Fruit fly (Drosophila melanogaster) whole organism, pupa: ENCODE measurements around the gene CG43063.
A peak's percentile ranks its signal among the peaks of the same experiment; 100 is the strongest.

Source experiments
- CG10348 ChIP-seq: fragments of 200-800 bp; sonication (Bioruptor generic); IDR thresholded peaks from 2 replicates; pipeline ENCODE4 v1.3.6; 2022; ENCODE audit warnings: missing biosample characterization, missing genetic modification characterization
- CG14655 ChIP-seq: fragments of 200-800 bp; sonication (Bioruptor generic); optimal IDR thresholded peaks from 3 replicates; lab custom pipeline; 2017; ENCODE audit warnings: mild to moderate bottlenecking, missing biosample characterization, missing genetic modification reagents, missing genetic modification characterization
- CG15710 ChIP-seq: fragments of 200-800 bp; sonication (Bioruptor generic); optimal IDR thresholded peaks from 2 replicates; lab custom pipeline; 2018; ENCODE audit warnings: missing biosample characterization, mild to moderate bottlenecking, missing genetic modification characterization, moderate library complexity
- CG17806 ChIP-seq: fragments of 200-800 bp; sonication (Bioruptor generic); optimal IDR thresholded peaks from 2 replicates; lab custom pipeline; 2018; ENCODE audit warnings: missing biosample characterization, mild to moderate bottlenecking, missing genetic modification characterization, moderate library complexity
- CG4496 ChIP-seq: fragments of 200-800 bp; sonication (Bioruptor generic); IDR thresholded peaks from 3 replicates; pipeline ENCODE4 v1.3.6; 2022; ENCODE audit warnings: missing biosample characterization, missing genetic modification characterization
- CG8159 ChIP-seq: fragments of 200-800 bp; sonication (Bioruptor generic); optimal IDR thresholded peaks from 3 replicates; lab custom pipeline; 2018; ENCODE audit warnings: missing biosample characterization, mild to moderate bottlenecking, missing genetic modification characterization, moderate library complexity
- EcR ChIP-seq: fragments of 200-800 bp; sonication (Bioruptor generic); optimal IDR thresholded peaks from 3 replicates; lab custom pipeline; 2019; ENCODE audit warnings: missing biosample characterization, missing genetic modification characterization, mild to moderate bottlenecking, moderate library complexity, missing genetic modification reagents
- Pif1A ChIP-seq: fragments of 200-800 bp; sonication (Bioruptor generic); optimal IDR thresholded peaks from 3 replicates; lab custom pipeline; 2016; ENCODE audit warnings: missing biosample characterization, missing genetic modification characterization
- Pif1B ChIP-seq: fragments of 200-800 bp; sonication (Bioruptor generic); optimal IDR thresholded peaks from 3 replicates; lab custom pipeline; 2016; ENCODE audit warnings: missing biosample characterization, missing genetic modification characterization
- Snoo ChIP-seq: fragments of 200-800 bp; sonication (Bioruptor generic); optimal IDR thresholded peaks from 3 replicates; lab custom pipeline; 2017; ENCODE audit warnings: missing biosample characterization, mild to moderate bottlenecking, missing genetic modification characterization, inconsistent platforms
- fd96Ca ChIP-seq: fragments of 200-800 bp; sonication (Bioruptor generic); IDR thresholded peaks from 3 replicates; pipeline ENCODE4 v1.3.6; 2022; ENCODE audit warnings: missing biosample characterization, missing genetic modification characterization
- gl ChIP-seq: fragments of 200-800 bp; sonication (Bioruptor generic); optimal IDR thresholded peaks from 2 replicates; lab custom pipeline; 2018; ENCODE audit warnings: missing biosample characterization, mild to moderate bottlenecking, missing genetic modification characterization

DNA sequence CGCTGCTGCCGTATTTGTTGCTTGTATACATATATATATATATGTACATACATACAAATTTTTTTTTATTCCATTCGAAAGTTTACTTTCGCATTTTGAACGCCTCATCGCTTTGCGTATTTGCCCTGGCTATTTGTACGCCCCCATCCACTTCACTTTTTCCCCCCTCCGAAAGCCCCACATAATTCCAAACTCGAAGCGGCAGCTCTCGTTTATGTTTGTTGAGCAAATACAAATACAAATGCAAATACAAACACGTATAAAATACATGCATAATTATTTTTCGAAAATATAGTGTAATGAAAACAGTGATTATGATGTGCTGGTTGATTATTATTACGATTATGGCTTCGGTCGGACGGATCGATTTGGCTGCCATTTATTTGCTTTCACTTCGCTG lies 18.0 kb upstream of the CG43063 start:
- peak; percentile 38 for TF ChIP-seq Pif1A (GFP tag; lab: Kevin White, UChicago)
- peak; percentile 36 for TF ChIP-seq Snoo (tag; lab: Kevin White, UChicago)
- no peak for TF ChIP-seq CG8159 (tag; lab: Kevin White, UChicago)
- TF ChIP-seq CG14655 (GFP tag; lab: Kevin White, UChicago): no peak
- no peak for TF ChIP-seq gl (tag; lab: Kevin White, UChicago)
- TF ChIP-seq CG17806 (tag; lab: Kevin White, UChicago): no peak
- no peak for TF ChIP-seq CG4496 (GFP tag; lab: Robert Waterston, UW)
- no peak for TF ChIP-seq EcR (GFP tag; lab: Kevin White, UChicago)
- no peak for TF ChIP-seq CG10348 (GFP tag; lab: Robert Waterston, UW)
- TF ChIP-seq Pif1B (GFP tag; lab: Kevin White, UChicago): no peak
- no peak for TF ChIP-seq CG15710 (tag; lab: Kevin White, UChicago)
- no peak for TF ChIP-seq fd96Ca (GFP tag; lab: Robert Waterston, UW)
